Fruit fly (Drosophila melanogaster): ENCODE data around the gene CG33764.
A peak's percentile ranks its signal among the peaks of the same experiment; 100 is the strongest.

CG33764 gene

DNA sequence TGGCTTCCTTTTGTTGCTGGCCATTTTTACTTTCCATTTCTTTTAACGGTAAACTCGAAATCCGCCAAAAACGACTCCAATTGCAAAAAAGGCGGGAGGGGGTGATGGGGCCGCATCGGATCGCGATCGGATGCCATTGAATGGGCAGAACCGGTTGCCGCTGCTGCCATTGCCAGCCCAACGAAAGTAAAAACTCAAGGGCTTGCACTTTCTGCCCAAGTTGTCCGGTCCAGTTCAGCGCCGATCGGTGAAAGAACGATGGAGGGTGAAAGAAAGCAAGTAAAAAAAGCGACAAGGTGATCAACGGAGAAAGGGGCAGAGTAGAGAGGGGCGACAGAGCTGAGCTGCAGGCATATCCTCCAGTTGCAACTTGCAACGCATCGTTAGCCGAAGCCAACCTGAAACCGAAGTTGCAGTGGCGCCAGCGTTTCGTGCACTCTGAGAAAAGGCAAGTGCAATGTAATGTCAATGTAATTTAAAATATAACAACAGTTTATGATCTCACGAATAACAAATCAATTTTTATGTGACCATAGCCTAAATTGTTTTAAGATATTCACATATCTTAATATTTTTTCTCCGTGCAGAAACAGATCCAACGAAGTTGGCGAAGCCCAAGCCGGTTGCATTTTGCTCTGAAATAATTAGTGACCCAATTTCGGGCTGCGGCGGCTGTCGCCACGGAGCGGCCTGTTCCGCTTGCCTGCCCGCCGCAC lies 37.1 kb upstream of the CG33764 start:
- TF ChIP-seq Hr83 (GFP tag; optimal IDR thresholded peaks at IDR 0.05; ENCODE audit: poor library complexity, severe bottlenecking) (no peak), HLH106 (tag; optimal IDR thresholded peaks at IDR 0.05) (peak; percentile 68), lola (GFP tag; optimal IDR thresholded peaks at IDR 0.05) (no peak), h (GFP tag; optimal IDR thresholded peaks at IDR 0.05) (peak; percentile 77), foxo (GFP tag; optimal IDR thresholded peaks at IDR 0.05) (peak in 1 of 2 experiments; percentile 61), ey (GFP tag; optimal IDR thresholded peaks at IDR 0.05) (peak; percentile 68), rgr (GFP tag; optimal IDR thresholded peaks at IDR 0.05) (peak; percentile 63), Sp1 (GFP tag; optimal IDR thresholded peaks at IDR 0.05) (peak; percentile 65), Hnf4 (GFP tag; optimal IDR thresholded peaks at IDR 0.05) (no peak), psq (GFP tag; optimal IDR thresholded peaks at IDR 0.05) (peak; percentile 46), fru (GFP tag; optimal IDR thresholded peaks at IDR 0.05) (peak; percentile 75), brk (GFP tag; optimal IDR thresholded peaks at IDR 0.05) (no peak), dmrt93B (GFP tag; optimal IDR thresholded peaks at IDR 0.05) (peak; percentile 34), Jra (GFP tag; optimal IDR thresholded peaks at IDR 0.05) (no peak), OdsH (GFP tag; optimal IDR thresholded peaks at IDR 0.05) (peak; percentile 60), br (GFP tag; optimal IDR thresholded peaks at IDR 0.05) (peak; percentile 59), woc (GFP tag; optimal IDR thresholded peaks at IDR 0.05) (peak; percentile 31)

DNA sequence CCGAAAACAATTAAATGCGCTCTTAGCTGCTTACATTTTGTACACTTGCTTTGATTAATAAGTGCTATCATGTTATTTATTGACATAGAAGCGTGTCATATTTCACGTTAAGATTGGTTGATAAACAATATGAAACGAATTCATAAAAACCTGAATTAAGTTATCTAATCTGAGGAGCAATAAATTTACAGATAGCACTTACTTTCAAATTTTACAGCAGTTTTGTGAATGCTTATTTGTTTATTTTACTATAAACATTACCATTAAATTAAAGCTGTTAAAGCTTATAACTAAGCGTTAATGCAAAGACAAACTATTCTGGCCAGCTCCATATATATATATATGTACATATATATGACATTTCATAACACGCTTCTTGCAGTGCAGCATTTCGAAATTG lies 34.8 kb upstream of the CG33764 start:
- TF ChIP-seq Mio (GFP tag; optimal IDR thresholded peaks at IDR 0.05) (no peak), Dfd (GFP tag; optimal IDR thresholded peaks at IDR 0.05) (no peak), tai (GFP tag; optimal IDR thresholded peaks at IDR 0.05) (no peak), N (GFP tag; optimal IDR thresholded peaks at IDR 0.05) (no peak), Abd-B (GFP tag; optimal IDR thresholded peaks at IDR 0.05) (no peak), dl (GFP tag; optimal IDR thresholded peaks at IDR 0.05; ENCODE audit: insufficient read depth in 1 of 2, partially characterized antibody in 2 of 2) (no peak), Myc (optimal IDR thresholded peaks at IDR 0.05) (no peak), rgr (GFP tag; optimal IDR thresholded peaks at IDR 0.05) (no peak), Hr78 (GFP tag; optimal IDR thresholded peaks at IDR 0.05) (no peak), usp (GFP tag; optimal IDR thresholded peaks at IDR 0.05) (no peak), HLH106 (tag; optimal IDR thresholded peaks at IDR 0.05) (no peak)

- TF ChIP-seq lola (GFP tag; optimal IDR thresholded peaks at IDR 0.05): no peak
Measured at dm6 chr3L:4296760-4297159, 29.5 kb upstream of the CG33764 start.

- TF ChIP-seq Hr78 (GFP tag; optimal IDR thresholded peaks at IDR 0.05) (no peak), GATAd (GFP tag; optimal IDR thresholded peaks at IDR 0.05) (no peak), CrebA (GFP tag; optimal IDR thresholded peaks at IDR 0.05; ENCODE audit: borderline replicate concordance) (no peak), Mio (GFP tag; optimal IDR thresholded peaks at IDR 0.05) (no peak), jim (GFP tag; optimal IDR thresholded peaks at IDR 0.05) (no peak), Hr83 (GFP tag; optimal IDR thresholded peaks at IDR 0.05; ENCODE audit: poor library complexity, severe bottlenecking) (no peak), woc (GFP tag; optimal IDR thresholded peaks at IDR 0.05) (no peak)
Measured at dm6 chr3L:4293711-4294110, 26.4 kb upstream of the CG33764 start.

DNA sequence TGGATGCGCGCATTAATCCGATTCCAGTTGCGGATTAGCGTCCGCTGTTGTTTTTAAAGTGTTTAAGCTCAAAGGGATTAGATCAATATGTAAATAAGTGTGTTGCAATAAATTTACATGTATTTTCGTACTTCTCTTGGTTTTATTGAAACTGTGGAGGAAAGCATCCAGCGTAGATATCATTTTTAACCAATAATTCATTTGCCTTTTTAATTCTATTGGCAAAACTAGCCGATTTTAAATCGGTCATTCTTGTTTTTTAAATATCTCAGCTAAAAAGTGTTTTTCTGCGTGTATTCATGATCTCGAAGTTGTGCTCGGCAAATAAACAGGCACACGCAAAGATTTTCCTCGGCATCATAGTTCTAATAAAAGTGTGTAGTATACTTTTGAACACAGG lies 26.0 kb upstream of the CG33764 start:
- TF ChIP-seq pan (optimal IDR thresholded peaks at IDR 0.05): no peak
- TF ChIP-seq brk (GFP tag; optimal IDR thresholded peaks at IDR 0.05): no peak
- TF ChIP-seq usp (GFP tag; optimal IDR thresholded peaks at IDR 0.05): no peak

- TF ChIP-seq rgr (GFP tag; optimal IDR thresholded peaks at IDR 0.05) (peak; percentile 43), ey (GFP tag; optimal IDR thresholded peaks at IDR 0.05) (peak; percentile 8), Hr78 (GFP tag; optimal IDR thresholded peaks at IDR 0.05) (no peak), h (GFP tag; optimal IDR thresholded peaks at IDR 0.05) (no peak), fru (GFP tag; optimal IDR thresholded peaks at IDR 0.05) (peak; percentile 46), woc (GFP tag; optimal IDR thresholded peaks at IDR 0.05) (peak; percentile 71), Jra (GFP tag; optimal IDR thresholded peaks at IDR 0.05) (peak; percentile 32), Sp1 (GFP tag; optimal IDR thresholded peaks at IDR 0.05) (peak; percentile 30), Myc (optimal IDR thresholded peaks at IDR 0.05) (peak; percentile 33)
Measured at dm6 chr3L:4292120-4292697, 24.9 kb upstream of the CG33764 start, which contains the start of the genes CG15012 and Fdx2. Gene CG15012, minus strand, starts transcription at chr3L:4292246. Gene Fdx2, plus strand, starts transcription at chr3L:4292482.
